Worm (Caenorhabditis elegans) whole organism, L3 larva: ENCODE data around the gene F25D1.3.

Experiments
- R02D3.7 ChIP-seq: fragments of 150-350 bp; optimal IDR thresholded peaks from 2 replicates; lab custom pipeline; 2014; ENCODE audit warnings: missing biosample characterization, missing genetic modification characterization
- ZK546.5 ChIP-seq: sonication (generic microtip); optimal IDR thresholded peaks from 2 replicates; lab custom pipeline; 2017; ENCODE audit warnings: missing biosample characterization, missing genetic modification characterization
- ama-1 ChIP-seq: fragments of 150-350 bp; optimal IDR thresholded peaks from 2 replicates; lab custom pipeline; 2018
- ceh-16 ChIP-seq: sonication (generic microtip); optimal IDR thresholded peaks from 2 replicates; lab custom pipeline; 2017; ENCODE audit warnings: missing biosample characterization, missing genetic modification characterization
- ceh-28 ChIP-seq: fragments of 150-350 bp; optimal IDR thresholded peaks from 2 replicates; lab custom pipeline; 2014; ENCODE audit warnings: missing biosample characterization, missing genetic modification reagents, missing genetic modification characterization
- ceh-82 ChIP-seq: fragments of 150-350 bp; optimal IDR thresholded peaks from 2 replicates; lab custom pipeline; 2014; ENCODE audit warnings: missing biosample characterization, missing genetic modification characterization
- egl-27 ChIP-seq: sonication (generic microtip); optimal IDR thresholded peaks from 4 replicates; lab custom pipeline; 2017; ENCODE audit warnings: missing biosample characterization, missing genetic modification reagents, missing genetic modification characterization
- egl-5 ChIP-seq: fragments of 150-350 bp; optimal IDR thresholded peaks from 2 replicates; lab custom pipeline; 2017; ENCODE audit warnings: missing biosample characterization, missing genetic modification reagents, missing genetic modification characterization, inconsistent platforms
- elt-2 ChIP-seq: sonication (generic microtip); optimal IDR thresholded peaks from 2 replicates; lab custom pipeline; 2016; ENCODE audit warnings: missing genetic modification reagents, mild to moderate bottlenecking, missing genetic modification characterization, missing compliant biosample characterization
- eor-1 ChIP-seq, 2 experiments: fragments of 150-350 bp; optimal IDR thresholded peaks; 2 replicates each; lab custom pipeline; 2014 to 2018; ENCODE audit warnings: missing biosample characterization in 2 of 2, missing genetic modification characterization in 2 of 2
- fkh-10 ChIP-seq: sonication (generic microtip); optimal IDR thresholded peaks from 2 replicates; lab custom pipeline; 2017; ENCODE audit warnings: missing biosample characterization, missing genetic modification reagents, missing genetic modification characterization
- fkh-2 ChIP-seq: fragments of 150-350 bp; optimal IDR thresholded peaks from 2 replicates; lab custom pipeline; 2014; ENCODE audit warnings: missing biosample characterization, missing genetic modification reagents, missing genetic modification characterization
- fos-1 ChIP-seq: fragments of 150-350 bp; optimal IDR thresholded peaks from 2 replicates; lab custom pipeline; 2014; ENCODE audit warnings: missing biosample characterization, missing genetic modification characterization
- jun-1 ChIP-seq: fragments of 150-350 bp; optimal IDR thresholded peaks from 2 replicates; lab custom pipeline; 2014; ENCODE audit warnings: missing biosample characterization, missing genetic modification reagents, missing genetic modification characterization
- lin-15B ChIP-seq: fragments of 150-350 bp; optimal IDR thresholded peaks from 2 replicates; lab custom pipeline; 2014; ENCODE audit warnings: missing biosample characterization, missing genetic modification characterization
- lin-39 ChIP-seq: fragments of 150-350 bp; optimal IDR thresholded peaks from 2 replicates; lab custom pipeline; 2018; ENCODE audit warnings: missing biosample characterization, missing genetic modification reagents, missing genetic modification characterization
- lsy-12 ChIP-seq: sonication (generic microtip); optimal IDR thresholded peaks from 2 replicates; lab custom pipeline; 2016; ENCODE audit warnings: mild to moderate bottlenecking, missing genetic modification characterization, missing compliant biosample characterization
- mml-1 ChIP-seq: fragments of 150-350 bp; sonication (generic microtip); optimal IDR thresholded peaks from 3 replicates; lab custom pipeline; 2014; ENCODE audit warnings: missing biosample characterization, missing genetic modification characterization
- nfya-1 ChIP-seq: sonication (generic microtip); optimal IDR thresholded peaks from 2 replicates; lab custom pipeline; 2017; ENCODE audit warnings: missing genetic modification characterization, mild to moderate bottlenecking, missing compliant biosample characterization, antibody characterized with exemption, moderate library complexity; ENCODE audit not compliant: insufficient read depth
- nhr-11 ChIP-seq: fragments of 150-350 bp; optimal IDR thresholded peaks from 2 replicates; lab custom pipeline; 2014; ENCODE audit warnings: missing biosample characterization, missing genetic modification characterization
- nhr-12 ChIP-seq: fragments of 150-350 bp; optimal IDR thresholded peaks from 2 replicates; lab custom pipeline; 2014; ENCODE audit warnings: missing biosample characterization, missing genetic modification characterization
- nhr-23 ChIP-seq: fragments of 150-350 bp; optimal IDR thresholded peaks from 2 replicates; lab custom pipeline; 2014; ENCODE audit warnings: missing biosample characterization, missing genetic modification reagents, missing genetic modification characterization
- nhr-237 ChIP-seq: fragments of 150-350 bp; optimal IDR thresholded peaks from 2 replicates; lab custom pipeline; 2014; ENCODE audit warnings: missing biosample characterization, missing genetic modification characterization
- nhr-43 ChIP-seq: sonication (generic microtip); optimal IDR thresholded peaks from 2 replicates; lab custom pipeline; 2016; ENCODE audit warnings: mild to moderate bottlenecking, missing genetic modification characterization, missing compliant biosample characterization; ENCODE audit not compliant: poor library complexity, severe bottlenecking
- nhr-76 ChIP-seq: fragments of 150-350 bp; sonication (generic microtip); optimal IDR thresholded peaks from 5 replicates; lab custom pipeline; 2014; ENCODE audit warnings: missing biosample characterization, missing genetic modification characterization
- nhr-77 ChIP-seq: fragments of 150-350 bp; optimal IDR thresholded peaks from 2 replicates; lab custom pipeline; 2014; ENCODE audit warnings: missing biosample characterization, missing genetic modification characterization
- pha-4 ChIP-seq: fragments of 150-350 bp; optimal IDR thresholded peaks from 2 replicates; lab custom pipeline; 2014; ENCODE audit warnings: missing biosample characterization, missing genetic modification reagents, missing genetic modification characterization
- pqm-1 ChIP-seq: fragments of 150-350 bp; optimal IDR thresholded peaks from 2 replicates; lab custom pipeline; 2017; ENCODE audit warnings: missing biosample characterization, missing genetic modification characterization, inconsistent platforms
- skn-1 ChIP-seq: fragments of 150-350 bp; optimal IDR thresholded peaks from 2 replicates; lab custom pipeline; 2014; ENCODE audit warnings: missing biosample characterization, missing genetic modification characterization
- snpc-4 ChIP-seq: fragments of 150-350 bp; optimal IDR thresholded peaks from 2 replicates; lab custom pipeline; 2014; ENCODE audit warnings: missing biosample characterization, missing genetic modification characterization
- unc-39 ChIP-seq: sonication (generic microtip); optimal IDR thresholded peaks from 4 replicates; lab custom pipeline; 2017; ENCODE audit warnings: missing biosample characterization, missing genetic modification characterization
- unc-62 ChIP-seq: fragments of 150-350 bp; sonication (generic microtip); optimal IDR thresholded peaks from 4 replicates; lab custom pipeline; 2014; ENCODE audit warnings: missing biosample characterization, missing genetic modification reagents, missing genetic modification characterization
- zag-1 ChIP-seq: fragments of 150-350 bp; optimal IDR thresholded peaks from 2 replicates; lab custom pipeline; 2014; ENCODE audit warnings: missing biosample characterization, missing genetic modification characterization

Gene F25D1.3

ce11 chrV:10493150-10493549 lies 35.4 kb upstream of the F25D1.3 start, which contains the start of gene ugt-33:
ugt-33 (plus strand) TSS chrV:10493409.
- TF ChIP-seq fkh-10 (no peak), pha-4 (tag; lab: Kevin White, UChicago) (no peak), nhr-237 (no peak), elt-2 (tag; lab: Kevin White, UChicago) (peak; percentile 76), pqm-1 (tag; lab: Kevin White, UChicago) (peak; percentile 83), unc-62 (GFP tag; lab: Kevin White, UChicago) (no peak), fkh-2 (tag; lab: Kevin White, UChicago) (no peak), snpc-4 (tag; lab: Kevin White, UChicago) (no peak)

ce11 chrV:10496733-10497132 lies 31.8 kb upstream of the F25D1.3 start, which contains the start of gene C35A5.4:
C35A5.4 (plus strand) TSS chrV:10497033.
- TF ChIP-seq ZK546.5 (tag; lab: Kevin White, UChicago) (no peak), ceh-16 (no peak), nhr-43 (tag; lab: Kevin White, UChicago) (no peak), fkh-10 (no peak), egl-27 (no peak), nfya-1 (no peak), ceh-28 (tag; lab: Kevin White, UChicago) (no peak), pqm-1 (tag; lab: Kevin White, UChicago) (no peak), unc-39 (no peak), zag-1 (tag; lab: Kevin White, UChicago) (no peak), snpc-4 (tag; lab: Kevin White, UChicago) (no peak), elt-2 (tag; lab: Kevin White, UChicago) (no peak), R02D3.7 (tag; lab: Kevin White, UChicago) (no peak), pha-4 (tag; lab: Kevin White, UChicago) (no peak), fos-1 (tag; lab: Kevin White, UChicago) (no peak), ceh-82 (tag; lab: Kevin White, UChicago) (no peak), skn-1 (no peak), unc-62 (GFP tag; lab: Kevin White, UChicago) (no peak), nhr-23 (tag; lab: Kevin White, UChicago) (no peak)

ce11 chrV:10501295-10501694 lies 27.2 kb upstream of the F25D1.3 start, which contains the start of gene C35A5.3:
C35A5.3 (minus strand) TSS chrV:10501395.
- no peak for TF ChIP-seq nhr-11
- TF ChIP-seq nfya-1 = no peak
- TF ChIP-seq nhr-23 (tag; lab: Kevin White, UChicago) = no peak
- no peak for TF ChIP-seq ama-1
- TF ChIP-seq nhr-76 (tag; lab: Kevin White, UChicago) = no peak
- TF ChIP-seq nhr-12 (tag; lab: Kevin White, UChicago) = no peak
- TF ChIP-seq snpc-4 (tag; lab: Kevin White, UChicago) = no peak
- TF ChIP-seq eor-1 (tag; optimal IDR thresholded peaks at IDR 0.05; lab: Kevin White, UChicago) = no peak
- no peak for TF ChIP-seq ceh-16

- TF ChIP-seq snpc-4 (tag; lab: Kevin White, UChicago) (no peak), nhr-23 (tag; lab: Kevin White, UChicago) (peak; percentile 45)
Observed at ce11 chrV:10503011-10503410, 25.5 kb upstream of the F25D1.3 start, which contains the start of gene C35A5.11. C35A5.11 (minus strand) TSS chrV:10503111.

ce11 chrV:10503893-10504292 lies 24.6 kb upstream of the F25D1.3 start, which contains the start of gene C35A5.10:
C35A5.10 (plus strand) TSS chrV:10504193.
- no peak for TF ChIP-seq nhr-23 (tag; lab: Kevin White, UChicago)
- TF ChIP-seq fkh-10 = no peak
- no peak for TF ChIP-seq lin-15B (tag; lab: Kevin White, UChicago)
- no peak for TF ChIP-seq fkh-2 (tag; lab: Kevin White, UChicago)
- no peak for TF ChIP-seq elt-2 (tag; lab: Kevin White, UChicago)
- no peak for TF ChIP-seq lsy-12
- TF ChIP-seq pha-4 (tag; lab: Kevin White, UChicago) = no peak
- no peak for TF ChIP-seq pqm-1 (tag; lab: Kevin White, UChicago)
- TF ChIP-seq nhr-76 (tag; lab: Kevin White, UChicago) = no peak
- TF ChIP-seq mml-1 (tag; lab: Kevin White, UChicago) = no peak
- TF ChIP-seq lin-39 (tag; lab: Kevin White, UChicago) = no peak
- TF ChIP-seq snpc-4 (tag; lab: Kevin White, UChicago) = no peak
- no peak for TF ChIP-seq nfya-1
- TF ChIP-seq egl-27 = no peak
- no peak for TF ChIP-seq nhr-77 (tag; lab: Kevin White, UChicago)
- no peak for TF ChIP-seq egl-5 (tag; lab: Kevin White, UChicago)
- no peak for TF ChIP-seq ZK546.5 (tag; lab: Kevin White, UChicago)
- TF ChIP-seq R02D3.7 (tag; lab: Kevin White, UChicago) = no peak
- TF ChIP-seq jun-1 (tag; lab: Kevin White, UChicago) = no peak
- TF ChIP-seq, all 47 proteins: peak for 0
